Worm (Caenorhabditis elegans): ENCODE measurements around the gene fbxc-30.
"Not testable (repeated sequence)": the region's sequence is repeated elsewhere in the genome, so short reads cannot be mapped to it uniquely, and the experiment has no call there.

fbxc-30 gene

DNA sequence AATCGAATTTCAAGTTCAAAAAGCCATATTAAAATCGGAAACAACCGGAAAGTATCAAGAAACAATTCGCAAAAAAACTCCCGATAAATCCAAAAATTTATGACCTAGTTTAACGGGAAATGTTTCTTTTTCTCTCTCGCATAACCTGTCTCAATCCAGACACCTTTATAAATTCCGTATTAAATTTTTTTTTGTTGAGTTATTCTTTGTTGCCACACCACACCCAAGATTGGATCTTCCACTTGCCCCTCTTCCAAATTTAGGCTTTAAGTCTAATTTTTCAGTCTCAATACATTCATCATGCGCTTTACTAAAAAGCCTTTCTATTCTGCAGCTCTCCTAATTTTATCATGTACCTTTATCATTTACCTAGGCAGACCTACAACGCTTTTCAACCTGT lies 21.1 kb downstream of the fbxc-30 start, which contains the start of gene R07C3.3:
TSS of gene R07C3.3 (plus strand) at position 301 of the 400 bp plus-strand sequence.
- TF ChIP-seq gmeb-2 (tag; optimal IDR thresholded peaks at IDR 0.05) = no peak

DNA sequence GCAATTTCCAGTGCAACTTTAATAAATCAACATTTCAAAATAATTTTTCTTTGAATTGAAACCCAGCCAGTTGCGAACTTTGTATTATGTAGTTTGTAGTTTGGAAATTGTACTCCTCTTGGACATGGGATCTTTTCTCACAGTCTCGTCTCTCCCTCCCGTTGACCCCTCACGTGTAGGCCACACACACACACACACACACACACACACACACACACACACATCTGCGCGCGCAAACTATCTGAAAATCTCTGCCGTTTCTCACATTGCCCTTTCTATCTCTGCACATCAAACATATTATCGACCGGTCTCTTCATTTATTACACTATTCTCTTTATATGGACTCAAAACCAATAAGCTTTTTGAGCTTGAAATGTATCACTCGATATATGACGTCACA lies 23.4 kb downstream of the fbxc-30 start, which contains the start of gene fbxc-36:
TSS of gene fbxc-36 (plus strand) at position 205 of the 400 bp plus-strand sequence.
- TF ChIP-seq ceh-2 (tag; optimal IDR thresholded peaks at IDR 0.05) = no peak
- peak; percentile 48 for TF ChIP-seq hlh-30 (tag; optimal IDR thresholded peaks at IDR 0.05; ENCODE audit: insufficient read depth)

DNA sequence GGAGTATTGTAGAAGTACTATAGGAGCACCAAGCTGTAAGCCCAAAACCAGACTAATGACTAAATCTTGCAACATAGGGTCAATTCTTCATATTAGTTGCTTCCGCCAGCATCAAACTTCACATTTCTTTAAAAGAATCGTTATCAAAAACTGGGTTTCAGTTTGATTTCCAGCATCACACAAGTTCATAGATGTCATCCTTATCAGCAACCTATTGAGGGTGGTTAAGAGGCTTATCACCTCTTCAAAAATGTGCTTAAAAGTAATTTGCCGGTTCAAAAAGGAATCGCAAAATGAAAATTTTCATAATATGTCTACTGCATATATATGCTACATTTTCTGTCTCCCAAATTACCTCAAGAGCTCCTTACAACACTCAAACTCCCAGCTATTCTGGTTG lies 26.3 kb downstream of the fbxc-30 start, which contains the start of gene clec-43:
TSS of gene clec-43 (plus strand) at position 294 of the 400 bp plus-strand sequence.
- TF ChIP-seq hlh-13 (GFP tag; optimal IDR thresholded peaks at IDR 0.05) (no peak), ceh-6 (GFP tag; optimal IDR thresholded peaks at IDR 0.05) (no peak), K02D7.2 (tag; optimal IDR thresholded peaks at IDR 0.05) (no peak), rnt-1 (tag; optimal IDR thresholded peaks at IDR 0.05) (no peak), odd-2 (tag; optimal IDR thresholded peaks at IDR 0.05) (no peak), elt-2 (tag; optimal IDR thresholded peaks at IDR 0.05) (no peak)

DNA sequence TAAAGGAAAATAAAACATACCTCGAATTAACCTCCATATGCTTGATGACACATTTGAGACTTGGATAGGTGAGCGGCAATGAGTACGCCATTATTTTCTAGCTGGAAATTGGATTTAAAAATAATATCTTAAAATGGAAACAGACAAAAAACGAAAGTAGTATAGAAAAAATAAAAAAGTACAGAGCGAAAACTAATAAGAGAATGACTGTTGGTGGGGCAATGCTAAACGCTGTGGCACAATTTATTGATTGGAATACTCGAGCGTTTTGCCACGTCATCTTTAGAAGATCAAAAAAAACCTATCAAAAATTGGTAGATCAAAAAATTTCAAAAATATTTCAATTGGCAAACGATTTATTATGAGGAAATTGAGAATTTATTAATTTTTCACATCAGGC lies 30.7 kb downstream of the fbxc-30 start, which contains the start of gene fbxc-32:
TSS of gene fbxc-32 (minus strand) at position 101 of the 400 bp plus-strand sequence.
- TF ChIP-seq lim-6 (tag; optimal IDR thresholded peaks at IDR 0.05) (no peak), sox-4 (tag; optimal IDR thresholded peaks at IDR 0.05) (no peak), eyg-1 (tag; optimal IDR thresholded peaks at IDR 0.05) (no peak), unc-42 (tag; optimal IDR thresholded peaks at IDR 0.05) (no peak), madf-2 (tag; optimal IDR thresholded peaks at IDR 0.05) (no peak), unc-86 (tag; optimal IDR thresholded peaks at IDR 0.05) (no peak), ceh-30 (tag; optimal IDR thresholded peaks at IDR 0.05) (no peak), pros-1 (tag; optimal IDR thresholded peaks at IDR 0.05) (no peak), ceh-19 (GFP tag; optimal IDR thresholded peaks at IDR 0.05) (no peak), unc-3 (GFP tag; conservative IDR thresholded peaks at IDR 0.05) (no peak), unc-3 (tag; optimal IDR thresholded peaks at IDR 0.05) (no peak), ceh-22 (tag; optimal IDR thresholded peaks at IDR 0.05) (no peak), tbx-2 (tag; optimal IDR thresholded peaks at IDR 0.05) (no peak), ceh-2 (tag; optimal IDR thresholded peaks at IDR 0.05) (no peak)

DNA sequence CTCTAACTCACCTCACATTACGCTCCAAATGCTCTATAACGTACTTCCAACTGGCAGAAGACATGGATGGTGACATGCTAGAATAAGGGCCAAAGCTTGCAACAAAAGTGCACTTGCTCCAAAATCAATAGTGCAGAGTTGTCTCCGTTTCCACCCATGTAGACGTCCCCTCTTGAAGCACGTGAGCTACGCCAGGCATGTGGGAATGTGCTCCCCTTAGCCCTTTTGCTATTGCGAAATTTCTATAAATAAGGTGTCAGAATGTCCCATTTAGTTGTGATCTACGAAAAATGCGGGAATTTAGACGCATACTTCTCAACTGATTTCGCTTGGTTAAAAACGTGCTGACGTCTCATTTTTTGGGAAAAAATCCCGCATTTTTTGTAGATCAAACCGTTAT lies 33.0 kb downstream of the fbxc-30 start:
- TF ChIP-seq ceh-45 (GFP tag; IDR thresholded peaks at IDR 0.05) = no peak
- TF ChIP-seq ceh-19 (GFP tag; optimal IDR thresholded peaks at IDR 0.05) = peak; percentile 28
- TF ChIP-seq ceh-48 (tag; optimal IDR thresholded peaks at IDR 0.05) = peak; percentile 46

DNA sequence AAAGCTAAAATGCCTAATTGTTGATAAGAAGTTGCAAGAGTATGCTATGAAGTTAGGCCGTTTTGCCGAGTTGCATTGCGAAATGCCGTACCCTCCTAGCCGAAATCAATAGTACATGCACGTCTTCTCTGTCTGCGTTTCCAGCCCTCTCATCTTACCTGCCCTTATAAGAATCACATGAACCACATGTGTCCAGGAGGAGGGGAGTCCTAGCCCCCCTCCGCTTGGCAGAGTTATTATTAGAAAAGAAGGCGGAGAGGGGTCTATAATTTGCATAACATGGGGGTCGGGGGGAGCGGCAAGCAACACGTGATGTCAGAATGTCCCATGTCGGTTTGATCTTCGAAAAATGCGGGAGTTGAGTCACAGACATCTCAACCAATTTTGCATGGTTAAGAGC lies 35.6 kb downstream of the fbxc-30 start:
- TF ChIP-seq ceh-48 (tag; optimal IDR thresholded peaks at IDR 0.05) = peak; percentile 6
- no peak for TF ChIP-seq ceh-24 (tag; optimal IDR thresholded peaks at IDR 0.05)
- peak; percentile 60 for TF ChIP-seq hlh-30 (tag; optimal IDR thresholded peaks at IDR 0.05; ENCODE audit: insufficient read depth)

DNA sequence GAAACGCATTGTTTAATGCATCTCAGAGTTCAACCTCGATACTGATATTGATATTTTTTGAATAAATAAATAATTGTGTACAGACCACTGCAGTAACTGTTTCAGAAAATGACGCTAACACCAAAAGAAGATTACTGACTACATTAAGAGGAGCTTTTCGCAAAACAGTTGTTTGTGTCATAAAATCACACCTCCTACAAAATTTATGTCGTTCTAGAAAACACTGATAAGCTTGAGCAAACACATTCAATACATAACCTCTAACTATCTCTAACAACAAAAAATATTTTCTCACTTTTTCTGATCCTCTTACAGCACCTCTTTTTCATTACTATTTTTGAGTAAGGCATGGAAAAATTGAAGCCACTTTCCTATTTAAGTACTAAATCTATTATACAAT lies 37.2 kb downstream of the fbxc-30 start, which contains the start of gene fbxc-7:
TSS of gene fbxc-7 (plus strand) at position 301 of the 400 bp plus-strand sequence.
- not testable (repeated sequence) for TF ChIP-seq sdc-2 (tag; optimal IDR thresholded peaks at IDR 0.05); ama-1 (optimal IDR thresholded peaks at IDR 0.05); ceh-48 (tag; optimal IDR thresholded peaks at IDR 0.05)

DNA sequence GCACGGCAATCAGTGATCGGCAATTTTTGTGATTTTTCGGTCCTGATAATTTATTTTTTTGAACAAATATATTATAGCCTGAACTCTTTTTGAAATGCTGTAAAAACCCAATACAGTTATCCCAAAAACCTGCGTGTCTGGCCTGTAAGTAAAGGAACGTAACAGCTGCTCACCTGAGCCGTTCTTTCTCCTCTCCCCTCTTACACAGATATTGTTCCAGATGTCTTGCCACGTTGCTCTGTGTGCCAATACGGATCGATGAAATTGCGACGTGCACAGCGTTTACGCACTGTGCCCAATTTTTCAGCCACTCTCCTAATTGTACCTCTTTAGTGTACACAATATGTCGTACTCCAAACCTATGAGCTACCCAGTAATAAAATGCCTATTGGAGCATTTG lies 41.2 kb downstream of the fbxc-30 start, which contains the start of gene sdz-4:
TSS of gene sdz-4 (plus strand) at position 301 of the 400 bp plus-strand sequence.
- TF ChIP-seq pag-3 (tag; optimal IDR thresholded peaks at IDR 0.05; ENCODE audit: borderline replicate concordance) = no peak
- no peak for TF ChIP-seq sdc-2 (tag; optimal IDR thresholded peaks at IDR 0.05)
- TF ChIP-seq che-1 (tag; optimal IDR thresholded peaks at IDR 0.05) = no peak
- no peak for TF ChIP-seq ref-2 (tag; optimal IDR thresholded peaks at IDR 0.05)
- no peak for TF ChIP-seq hlh-15 (tag; optimal IDR thresholded peaks at IDR 0.05)
- no peak for TF ChIP-seq ceh-6 (GFP tag; optimal IDR thresholded peaks at IDR 0.05)
- no peak for TF ChIP-seq ets-4 (tag; optimal IDR thresholded peaks at IDR 0.05)
- TF ChIP-seq syd-9 (tag; optimal IDR thresholded peaks at IDR 0.05) = no peak

Data from whole organism, late embryonic.